Fruit fly (Drosophila melanogaster): ENCODE measurements around the gene CG46339.

The CG46339 gene

DNA sequence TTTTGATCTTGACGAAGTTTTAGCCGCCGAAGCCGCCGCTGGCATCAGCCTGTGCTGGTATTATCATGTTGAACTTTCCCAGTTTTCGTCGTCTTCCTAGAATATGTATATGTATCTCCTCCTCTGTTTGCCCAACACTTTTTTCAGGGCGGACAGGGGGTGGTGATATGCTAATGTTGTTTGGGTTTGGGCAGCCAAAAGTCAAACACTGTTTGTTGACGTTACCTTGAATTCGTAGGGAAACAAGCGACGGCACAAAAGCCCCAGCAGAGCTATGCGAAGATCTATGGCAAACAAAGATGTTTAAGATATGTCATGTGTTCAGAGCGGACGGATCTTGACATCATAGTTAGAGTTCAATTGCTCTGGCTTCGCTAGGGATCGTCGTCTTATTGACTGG, 6.8 kb upstream of the CG46339 start (continued):
- TF ChIP-seq CG33557 (GFP tag; optimal IDR thresholded peaks at IDR 0.05), result no peak
- no peak for TF ChIP-seq row (GFP tag; IDR thresholded peaks at IDR 0.05)
- no peak for TF ChIP-seq Dbx (GFP tag; IDR thresholded peaks at IDR 0.05)
- TF ChIP-seq GATAe (GFP tag; conservative IDR thresholded peaks at IDR 0.05), result no peak
- TF ChIP-seq CG14710 (tag; optimal IDR thresholded peaks at IDR 0.05), result peak; percentile 37
- TF ChIP-seq eve (GFP tag; optimal IDR thresholded peaks at IDR 0.05), result no peak
- no peak for TF ChIP-seq CG17612 (GFP tag; IDR thresholded peaks at IDR 0.05)
- TF ChIP-seq lilli (GFP tag; optimal IDR thresholded peaks at IDR 0.05), result no peak
- TF ChIP-seq Usf (GFP tag; optimal IDR thresholded peaks at IDR 0.05), result no peak
- no peak for TF ChIP-seq CG31224 (GFP tag; IDR thresholded peaks at IDR 0.05)
- no peak for TF ChIP-seq sug (tag; optimal IDR thresholded peaks at IDR 0.05)
- no peak for TF ChIP-seq dmrt11E (tag; optimal IDR thresholded peaks at IDR 0.05)
- TF ChIP-seq CG34422 (GFP tag; IDR thresholded peaks at IDR 0.05), result no peak
- no peak for TF ChIP-seq CG6175 (GFP tag; IDR thresholded peaks at IDR 0.05)
- TF ChIP-seq Dll (GFP tag; IDR thresholded peaks at IDR 0.05; ENCODE audit: partially characterized antibody), result no peak
- peak; percentile 79 for TF ChIP-seq Med (GFP tag)
- no peak for TF ChIP-seq Adf1 (GFP tag; IDR thresholded peaks at IDR 0.05)
- no peak for TF ChIP-seq pnt (GFP tag; optimal IDR thresholded peaks at IDR 0.05)
- TF ChIP-seq CG16813 (GFP tag; IDR thresholded peaks at IDR 0.05; ENCODE audit: partially characterized antibody), result no peak
- TF ChIP-seq CG11093 (GFP tag; IDR thresholded peaks at IDR 0.05), result no peak
- TF ChIP-seq CG6272 (GFP tag; IDR thresholded peaks at IDR 0.05), result no peak
- TF ChIP-seq zen (tag; optimal IDR thresholded peaks at IDR 0.05), result no peak
- TF ChIP-seq CG6791 (GFP tag; IDR thresholded peaks at IDR 0.05; ENCODE audit: partially characterized antibody), result no peak
- no peak for TF ChIP-seq CG31365 (tag; optimal IDR thresholded peaks at IDR 0.05)
- TF ChIP-seq CG32532 (GFP tag; IDR thresholded peaks at IDR 0.05), result no peak
- no peak for TF ChIP-seq HmgD (GFP tag; optimal IDR thresholded peaks at IDR 0.05)
- TF ChIP-seq unpg (GFP tag; optimal IDR thresholded peaks at IDR 0.05), result peak; percentile 16
- 0 out of 3 replicates have a peak, but pooled peaks have one; percentile 37 for TF ChIP-seq CG11695 (GFP tag; IDR thresholded peaks at IDR 0.05)
- TF ChIP-seq H15 (GFP tag; IDR thresholded peaks at IDR 0.05), result no peak
- TF ChIP-seq cg (GFP tag; optimal IDR thresholded peaks at IDR 0.05), result no peak
- TF ChIP-seq Poxn (GFP tag; IDR thresholded peaks at IDR 0.05), result no peak
- peak; percentile 4 for TF ChIP-seq sqz (GFP tag; optimal IDR thresholded peaks at IDR 0.05)
- TF ChIP-seq gsb-n (tag; optimal IDR thresholded peaks at IDR 0.05), result no peak
- peak; percentile 26; the same call in 1 of the 2 replicates for TF ChIP-seq CG6689 (GFP tag; IDR thresholded peaks at IDR 0.05)
- TF ChIP-seq twi (tag; optimal IDR thresholded peaks at IDR 0.05), result no peak
- no peak for TF ChIP-seq CG7271 (tag; optimal IDR thresholded peaks at IDR 0.05)
- no peak for TF ChIP-seq croc (GFP tag; conservative IDR thresholded peaks at IDR 0.05)
- TF ChIP-seq h (optimal IDR thresholded peaks at IDR 0.05), result no peak
- TF ChIP-seq bcd (GFP tag; optimal IDR thresholded peaks at IDR 0.05), result peak; percentile 5
- peak; percentile 48 for TF ChIP-seq Atf6 (GFP tag; IDR thresholded peaks at IDR 0.05)
- peak; percentile 1 for TF ChIP-seq CG15269 (tag; optimal IDR thresholded peaks at IDR 0.05)
- TF ChIP-seq CG11723 (GFP tag; optimal IDR thresholded peaks at IDR 0.05), result peak; percentile 37
- TF ChIP-seq CG11085 (GFP tag; IDR thresholded peaks at IDR 0.05), result no peak
- TF ChIP-seq fd3F (GFP tag; optimal IDR thresholded peaks at IDR 0.05), result no peak
- no peak for TF ChIP-seq CG1602 (GFP tag; optimal IDR thresholded peaks at IDR 0.05)
- TF ChIP-seq CG10274 (GFP tag; optimal IDR thresholded peaks at IDR 0.05), result no peak
- TF ChIP-seq CG7928 (GFP tag; optimal IDR thresholded peaks at IDR 0.05), result no peak
- no peak for TF ChIP-seq CG8290 (GFP tag; optimal IDR thresholded peaks at IDR 0.05)
- TF ChIP-seq CG8290 (tag; optimal IDR thresholded peaks at IDR 0.05), result peak in 1 of 2 experiments; percentile 52
- no peak for TF ChIP-seq ssp (GFP tag; IDR thresholded peaks at IDR 0.05)
- TF ChIP-seq C15 (GFP tag; IDR thresholded peaks at IDR 0.05), result no peak
- no peak for TF ChIP-seq Doc2 (GFP tag; IDR thresholded peaks at IDR 0.05)
- no peak for TF ChIP-seq mam (GFP tag; optimal IDR thresholded peaks at IDR 0.05)
